Worm (Caenorhabditis elegans): ENCODE measurements around the gene skr-20.

The skr-20 gene

ce11 chrX:13264550-13264949 lies 41.2 kb upstream of the skr-20 start (continued):
- TF ChIP-seq rpc-1 (optimal IDR thresholded peaks at IDR 0.05) = peak; percentile 95
- peak; percentile 93 for TF ChIP-seq rpc-1 (tag; optimal IDR thresholded peaks at IDR 0.05)
- no peak for TF ChIP-seq xnd-1 (tag; optimal IDR thresholded peaks at IDR 0.05)
- no peak for TF ChIP-seq snpc-1.1 (tag; optimal IDR thresholded peaks at IDR 0.05; ENCODE audit: insufficient read depth)

DNA sequence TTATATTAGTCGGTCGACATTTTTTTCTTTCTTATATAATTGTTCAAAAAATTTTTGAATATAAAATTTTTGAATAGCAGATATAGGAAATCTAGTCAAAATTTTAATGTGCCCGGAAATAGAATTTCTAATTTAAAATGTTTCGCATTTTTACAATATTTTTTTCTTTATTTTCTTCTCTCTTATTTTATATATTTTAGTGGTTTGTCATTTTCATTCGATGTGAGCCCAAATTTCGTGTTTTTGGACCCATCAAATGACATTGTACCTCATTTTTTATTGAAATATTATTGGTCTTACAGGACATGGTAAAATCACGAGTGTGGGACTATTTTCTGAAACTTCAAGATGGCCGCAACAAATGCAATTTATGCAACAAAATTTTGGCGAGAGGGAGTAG lies 38.9 kb upstream of the skr-20 start, which contains the start of gene K09A11.1:
Gene K09A11.1 (plus strand): TSS at position 301 of the 400 bp plus-strand sequence.
- no peak for TF ChIP-seq athp-1 (tag; optimal IDR thresholded peaks at IDR 0.05)
- no peak for TF ChIP-seq snpc-1.1 (tag; optimal IDR thresholded peaks at IDR 0.05; ENCODE audit: insufficient read depth)
- no peak for TF ChIP-seq Y53F4B.3 (GFP tag; IDR thresholded peaks at IDR 0.05)
- no peak for TF ChIP-seq repo-1 (tag; optimal IDR thresholded peaks at IDR 0.05)
- no peak for TF ChIP-seq hlh-26 (GFP tag; conservative IDR thresholded peaks at IDR 0.05)
- TF ChIP-seq cebp-2 (GFP tag; IDR thresholded peaks at IDR 0.05) = no peak
- TF ChIP-seq ekl-4 (GFP tag; IDR thresholded peaks at IDR 0.05) = no peak

- TF ChIP-seq tbp1 (GFP tag; optimal IDR thresholded peaks at IDR 0.05) (peak; percentile 86), nhr-90 (tag; optimal IDR thresholded peaks at IDR 0.05) (peak; percentile 36), rec-8 (tag; optimal IDR thresholded peaks at IDR 0.05) (peak in 1 of 2 experiments; percentile 38), D2030.7 (GFP tag; IDR thresholded peaks at IDR 0.05) (0 out of 2 replicates have a peak, but pooled peaks have one; percentile 16), egl-18 (GFP tag; IDR thresholded peaks at IDR 0.05) (0 out of 2 replicates have a peak, but pooled peaks have one; percentile 16), dox-1 (GFP tag; IDR thresholded peaks at IDR 0.05) (0 out of 2 replicates have a peak, but pooled peaks have one; percentile 17), nhr-80 (tag; optimal IDR thresholded peaks at IDR 0.05) (peak; percentile 8), snpc-1.1 (tag; optimal IDR thresholded peaks at IDR 0.05; ENCODE audit: insufficient read depth) (peak; percentile 24), hmg-1.2 (GFP tag; IDR thresholded peaks at IDR 0.05) (peak; percentile 38), snpc-3.4 (tag; optimal IDR thresholded peaks at IDR 0.05) (peak; percentile 37), snpc-4 (GFP tag; optimal IDR thresholded peaks at IDR 0.05) (peak; percentile 68), snpc-4 (tag; optimal IDR thresholded peaks at IDR 0.05) (peak in 3 of 4 experiments; percentile 63 to 91 (median 86)), madf-10 (tag; optimal IDR thresholded peaks at IDR 0.05) (peak; percentile 31), B0261.1 (tag; optimal IDR thresholded peaks at IDR 0.05) (peak; percentile 66), B0035.1 (tag; optimal IDR thresholded peaks at IDR 0.05) (peak; percentile 5), snpc-1.3 (tag; optimal IDR thresholded peaks at IDR 0.05; ENCODE audit: insufficient read depth) (peak; percentile 27), ztf-18 (tag; optimal IDR thresholded peaks at IDR 0.05) (peak; percentile 10), pbrm-1 (GFP tag; IDR thresholded peaks at IDR 0.05) (peak; percentile 58; the same call in 1 of the 2 replicates), rpc-1 (optimal IDR thresholded peaks at IDR 0.05) (peak; percentile 69), rpc-1 (tag; optimal IDR thresholded peaks at IDR 0.05) (peak; percentile 84), ZK185.1 (tag; optimal IDR thresholded peaks at IDR 0.05; ENCODE audit: poor library complexity, severe bottlenecking) (peak; percentile 10), die-1 (tag; optimal IDR thresholded peaks at IDR 0.05) (peak; percentile 74)
These were observed 37.8 kb upstream of the skr-20 start for ce11 chrX:13261037-13261592.

DNA sequence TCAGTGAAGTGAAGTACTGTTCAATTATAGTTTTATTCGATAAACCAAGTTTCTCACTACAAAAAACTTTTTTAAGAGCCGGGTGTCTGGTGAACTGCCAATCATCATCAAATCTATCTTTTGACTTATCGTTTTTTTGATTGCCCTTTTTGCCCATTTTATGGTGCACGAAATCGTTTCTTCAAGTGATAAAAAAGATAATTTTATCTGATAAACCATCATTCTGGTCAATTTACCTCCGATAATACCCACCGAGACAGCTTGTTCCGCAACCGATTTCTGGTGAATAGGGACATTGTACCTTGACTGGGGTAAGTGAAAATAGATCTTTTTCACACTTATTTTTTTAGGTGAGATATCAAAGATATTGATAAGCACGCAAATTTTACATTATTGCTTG lies 34.2 kb upstream of the skr-20 start, which contains the start of gene K08H2.10:
Gene K08H2.10 (plus strand): TSS at position 230 of the 400 bp plus-strand sequence.
- TF ChIP-seq ets-4 (GFP tag; optimal IDR thresholded peaks at IDR 0.05) (peak; percentile 68), chd-7 (tag; optimal IDR thresholded peaks at IDR 0.05) (no peak), Y53G8AR.9 (GFP tag; conservative IDR thresholded peaks at IDR 0.05) (no peak), Y56A3A.18 (GFP tag; IDR thresholded peaks at IDR 0.05) (no peak), ceh-58 (GFP tag; IDR thresholded peaks at IDR 0.05) (no peak), F57A8.1 (GFP tag; optimal IDR thresholded peaks at IDR 0.05) (no peak), C06A6.2 (GFP tag; conservative IDR thresholded peaks at IDR 0.05) (no peak), nhr-80 (tag; optimal IDR thresholded peaks at IDR 0.05) (peak; percentile 93), hmg-1.2 (GFP tag; IDR thresholded peaks at IDR 0.05) (no peak), zfh-2 (GFP tag; conservative IDR thresholded peaks at IDR 0.05) (no peak), ztf-22 (GFP tag; optimal IDR thresholded peaks at IDR 0.05) (peak; percentile 2), let-607 (tag; optimal IDR thresholded peaks at IDR 0.05) (peak in 1 of 2 experiments; percentile 30), madf-8 (GFP tag; conservative IDR thresholded peaks at IDR 0.05) (no peak), D2030.7 (GFP tag; IDR thresholded peaks at IDR 0.05) (no peak), ceh-27 (GFP tag; optimal IDR thresholded peaks at IDR 0.05) (no peak), lir-1 (GFP tag; conservative IDR thresholded peaks at IDR 0.05) (no peak), mxl-1 (tag; optimal IDR thresholded peaks at IDR 0.05) (no peak)

Data from whole organism, young adult.